Worm (Caenorhabditis elegans): ENCODE data around the gene C35D10.17.

DNA sequence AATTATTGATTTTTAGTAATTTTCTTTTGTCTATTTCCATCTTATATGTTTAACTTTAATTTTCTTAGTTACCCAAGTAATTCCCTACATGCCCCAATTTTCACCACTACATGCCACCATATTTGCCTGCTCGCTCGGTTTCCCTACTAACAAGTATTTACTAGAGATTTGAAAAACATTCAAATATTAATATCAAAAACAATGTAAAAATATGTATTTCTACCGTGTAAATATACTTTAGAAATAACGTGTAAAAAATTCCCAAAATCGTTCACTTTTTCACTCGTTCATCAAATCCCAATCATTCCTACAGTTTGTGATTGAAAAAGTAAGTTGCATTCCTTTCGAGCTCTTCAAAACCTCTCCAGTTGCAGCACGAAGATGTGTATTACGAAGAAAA lies 40.3 kb upstream of the C35D10.17 start, which contains the start of gene F26A1.3:
- TF ChIP-seq scrt-1 (GFP tag; IDR thresholded peaks at IDR 0.05) (no peak), hmg-4 (GFP tag; optimal IDR thresholded peaks at IDR 0.05) (no peak), F13C5.2 (tag; optimal IDR thresholded peaks at IDR 0.05) (no peak), flt-1 (GFP tag; IDR thresholded peaks at IDR 0.05) (no peak), hnd-1 (tag; optimal IDR thresholded peaks at IDR 0.05) (no peak), B0310.2 (tag; optimal IDR thresholded peaks at IDR 0.05) (no peak), ets-7 (tag; optimal IDR thresholded peaks at IDR 0.05) (no peak), tbx-11 (GFP tag; IDR thresholded peaks at IDR 0.05) (no peak), ama-1 (optimal IDR thresholded peaks at IDR 0.05) (no peak), tra-4 (tag; optimal IDR thresholded peaks at IDR 0.05) (no peak)
